Worm (Caenorhabditis elegans): ENCODE data around the gene ZK1098.11.

Gene ZK1098.11

ce11 chrIII:9511055-9511520, 45.3 kb upstream of the ZK1098.11 start, which contains the start of gene F55H2.5:
Gene F55H2.5 (plus strand): TSS chrIII:9511470.
- TF ChIP-seq lin-32 (GFP tag; optimal IDR thresholded peaks at IDR 0.05): no peak

ce11 chrIII:9511660-9512059, 44.7 kb upstream of the ZK1098.11 start:
- no peak for TF ChIP-seq mls-2 (tag; optimal IDR thresholded peaks at IDR 0.05)
- no peak for TF ChIP-seq drap-1 (GFP tag; optimal IDR thresholded peaks at IDR 0.05)
- TF ChIP-seq ztf-11 (tag; optimal IDR thresholded peaks at IDR 0.05): no peak
- TF ChIP-seq flh-1 (GFP tag; optimal IDR thresholded peaks at IDR 0.05): no peak
- TF ChIP-seq lsy-2 (tag; optimal IDR thresholded peaks at IDR 0.05): no peak
- TF ChIP-seq lin-13 (tag; optimal IDR thresholded peaks at IDR 0.05): no peak
- TF ChIP-seq nhr-12 (tag; optimal IDR thresholded peaks at IDR 0.05): no peak
- no peak for TF ChIP-seq ces-1 (GFP tag; optimal IDR thresholded peaks at IDR 0.05)
- no peak for TF ChIP-seq unc-39 (tag; optimal IDR thresholded peaks at IDR 0.05)
- no peak for TF ChIP-seq unc-120 (tag; optimal IDR thresholded peaks at IDR 0.05; ENCODE audit: poor library complexity, severe bottlenecking)
- TF ChIP-seq M03D4.4 (tag; optimal IDR thresholded peaks at IDR 0.05): no peak
- no peak for TF ChIP-seq hlh-1 (tag; optimal IDR thresholded peaks at IDR 0.05)
- TF ChIP-seq ceh-43 (GFP tag; optimal IDR thresholded peaks at IDR 0.05): no peak

DNA sequence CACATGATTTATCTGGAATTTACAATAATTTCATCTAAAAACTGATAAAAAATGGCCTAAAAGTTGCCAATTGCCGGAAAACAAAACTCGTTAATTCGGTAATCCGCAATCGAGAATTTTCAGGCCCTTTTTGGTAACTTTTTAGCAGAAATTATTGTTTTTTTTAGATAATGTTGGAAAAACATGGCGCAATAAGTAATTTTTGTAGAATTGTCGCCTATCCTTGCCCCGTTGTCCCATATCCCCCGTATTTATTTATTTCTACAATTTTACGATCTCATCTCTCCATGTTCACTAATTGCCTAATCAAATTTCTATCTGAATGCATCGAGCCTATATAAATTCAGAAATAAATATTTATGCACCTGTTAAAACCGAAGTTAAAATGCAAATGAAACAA, 43.4 kb upstream of the ZK1098.11 start:
- TF ChIP-seq bed-3 (GFP tag; optimal IDR thresholded peaks at IDR 0.05) (no peak), lin-32 (GFP tag; optimal IDR thresholded peaks at IDR 0.05) (no peak), drap-1 (GFP tag; optimal IDR thresholded peaks at IDR 0.05) (no peak)

- TF ChIP-seq snpc-4 (tag; optimal IDR thresholded peaks at IDR 0.05) (no peak), mls-2 (tag; optimal IDR thresholded peaks at IDR 0.05) (no peak), ceh-83 (GFP tag; optimal IDR thresholded peaks at IDR 0.05) (no peak), drap-1 (GFP tag; optimal IDR thresholded peaks at IDR 0.05) (no peak), ceh-43 (GFP tag; optimal IDR thresholded peaks at IDR 0.05) (no peak), unc-120 (tag; optimal IDR thresholded peaks at IDR 0.05; ENCODE audit: poor library complexity, severe bottlenecking) (no peak), bed-3 (GFP tag; optimal IDR thresholded peaks at IDR 0.05) (no peak), tbx-8 (GFP tag; optimal IDR thresholded peaks at IDR 0.05) (no peak), nhr-2 (tag; optimal IDR thresholded peaks at IDR 0.05) (no peak), zip-8 (tag; optimal IDR thresholded peaks at IDR 0.05) (no peak), sem-2 (GFP tag; optimal IDR thresholded peaks at IDR 0.05) (no peak), mep-1 (tag; optimal IDR thresholded peaks at IDR 0.05) (no peak), elt-1 (tag; optimal IDR thresholded peaks at IDR 0.05; ENCODE audit: borderline replicate concordance, insufficient read depth) (no peak), nhr-28 (tag; optimal IDR thresholded peaks at IDR 0.05) (no peak)
Measured at ce11 chrIII:9513569-9513968, 42.8 kb upstream of the ZK1098.11 start, which contains the start of gene F55H2.8. Gene F55H2.8 (plus strand): TSS chrIII:9513869.

- TF ChIP-seq snpc-4 (tag; optimal IDR thresholded peaks at IDR 0.05) (no peak), mls-2 (tag; optimal IDR thresholded peaks at IDR 0.05) (no peak), lsy-2 (tag; optimal IDR thresholded peaks at IDR 0.05) (no peak), ham-2 (GFP tag; optimal IDR thresholded peaks at IDR 0.05) (no peak), cnd-1 (tag; optimal IDR thresholded peaks at IDR 0.05) (no peak), ces-1 (GFP tag; optimal IDR thresholded peaks at IDR 0.05) (no peak), ztf-11 (tag; optimal IDR thresholded peaks at IDR 0.05) (no peak), zip-8 (tag; optimal IDR thresholded peaks at IDR 0.05) (no peak), unc-39 (tag; optimal IDR thresholded peaks at IDR 0.05) (no peak), nhr-12 (tag; optimal IDR thresholded peaks at IDR 0.05) (no peak), nhr-76 (tag; optimal IDR thresholded peaks at IDR 0.05) (no peak), sem-2 (GFP tag; optimal IDR thresholded peaks at IDR 0.05) (no peak), pha-4 (tag; optimal IDR thresholded peaks at IDR 0.05) (no peak), hlh-1 (tag; optimal IDR thresholded peaks at IDR 0.05) (no peak)
Measured at ce11 chrIII:9516148-9516547, 40.3 kb upstream of the ZK1098.11 start, which contains the start of gene F55H2.7. Gene F55H2.7 (minus strand): TSS chrIII:9516248.

DNA sequence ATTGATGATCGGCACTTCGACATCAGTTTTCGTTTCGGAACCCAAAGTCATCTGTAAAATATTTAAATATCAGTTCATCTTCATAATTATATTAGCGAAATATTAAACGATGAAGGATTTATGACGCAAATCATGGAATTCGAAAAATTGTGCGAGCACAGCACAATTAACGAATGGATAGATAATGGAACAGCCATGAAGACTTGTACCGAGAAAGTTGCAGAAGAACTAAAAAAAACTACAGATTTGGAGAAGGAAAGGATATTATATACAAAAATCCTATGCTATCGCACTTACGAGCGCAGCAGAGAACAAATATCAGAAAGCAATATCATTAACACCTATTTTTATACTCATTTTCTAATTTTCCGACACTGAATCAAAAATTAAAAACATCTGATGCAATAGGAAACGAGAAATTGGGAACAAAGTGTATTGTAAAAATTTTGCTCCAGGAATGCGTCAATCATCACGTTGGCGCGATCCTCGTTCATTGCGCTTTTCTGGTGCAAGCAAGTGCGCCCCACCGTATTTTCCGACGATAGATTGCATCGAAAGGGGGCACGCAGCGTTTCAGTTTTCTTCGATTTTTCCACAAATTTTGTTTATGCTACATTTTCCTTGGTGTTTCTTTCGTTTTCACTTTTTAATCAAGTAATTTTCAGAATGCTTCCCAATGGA, 34.9 kb upstream of the ZK1098.11 start, which contains the start of the genes clu-1 and prp-40:
clu-1 (minus strand) TSS at position 51 of the 681 bp plus-strand sequence.
prp-40 (plus strand) TSS at position 666 of the 681 bp plus-strand sequence.
- TF ChIP-seq mab-5 (tag; optimal IDR thresholded peaks at IDR 0.05) (no peak), zip-8 (tag; optimal IDR thresholded peaks at IDR 0.05) (no peak), blmp-1 (tag; optimal IDR thresholded peaks at IDR 0.05) (no peak), sem-2 (GFP tag; optimal IDR thresholded peaks at IDR 0.05) (no peak), drap-1 (GFP tag; optimal IDR thresholded peaks at IDR 0.05) (peak; percentile 15), ham-2 (GFP tag; optimal IDR thresholded peaks at IDR 0.05) (no peak), lin-32 (GFP tag; optimal IDR thresholded peaks at IDR 0.05) (no peak), unc-62 (GFP tag; optimal IDR thresholded peaks at IDR 0.05) (peak; percentile 24), ceh-43 (GFP tag; optimal IDR thresholded peaks at IDR 0.05) (no peak), elt-1 (tag; optimal IDR thresholded peaks at IDR 0.05; ENCODE audit: borderline replicate concordance, insufficient read depth) (peak; percentile 13), mls-2 (tag; optimal IDR thresholded peaks at IDR 0.05) (no peak), lsy-2 (tag; optimal IDR thresholded peaks at IDR 0.05) (peak; percentile 82), nhr-28 (tag; optimal IDR thresholded peaks at IDR 0.05) (no peak), flh-1 (GFP tag; optimal IDR thresholded peaks at IDR 0.05) (no peak), cnd-1 (tag; optimal IDR thresholded peaks at IDR 0.05) (no peak), ceh-83 (GFP tag; optimal IDR thresholded peaks at IDR 0.05) (no peak), nhr-2 (tag; optimal IDR thresholded peaks at IDR 0.05) (no peak), lin-13 (tag; optimal IDR thresholded peaks at IDR 0.05) (peak; percentile 81), elt-3 (tag; optimal IDR thresholded peaks at IDR 0.05) (no peak), unc-120 (tag; optimal IDR thresholded peaks at IDR 0.05; ENCODE audit: poor library complexity, severe bottlenecking) (peak; percentile 30), hlh-1 (tag; optimal IDR thresholded peaks at IDR 0.05) (peak; percentile 36), M03D4.4 (tag; optimal IDR thresholded peaks at IDR 0.05) (no peak), ztf-11 (tag; optimal IDR thresholded peaks at IDR 0.05) (no peak), tbx-8 (GFP tag; optimal IDR thresholded peaks at IDR 0.05) (no peak), bed-3 (GFP tag; optimal IDR thresholded peaks at IDR 0.05) (no peak), ces-1 (GFP tag; optimal IDR thresholded peaks at IDR 0.05) (peak; percentile 72), pha-4 (tag; optimal IDR thresholded peaks at IDR 0.05) (peak; percentile 88), unc-39 (tag; optimal IDR thresholded peaks at IDR 0.05) (no peak), sptf-1 (tag; optimal IDR thresholded peaks at IDR 0.05) (no peak)
